Worm (Caenorhabditis elegans) whole organism, young adult: ENCODE measurements around the gene haao-1.

Source experiments
- B0019.2 ChIP-seq: fragments of 200-800 bp; sonication (Bioruptor generic); conservative IDR thresholded peaks from 2 replicates; pipeline ENCODE4 v1.3.6; 2022; ENCODE audit warnings: missing genetic modification reagents, missing genetic modification characterization, missing compliant biosample characterization
- D2030.7 ChIP-seq: fragments of 200-800 bp; sonication (Bioruptor generic); IDR thresholded peaks from 2 replicates; pipeline ENCODE4 v1.3.6; 2022; ENCODE audit warnings: missing genetic modification reagents, missing genetic modification characterization, missing compliant biosample characterization
- F10E7.11 ChIP-seq: sonication (generic microtip); optimal IDR thresholded peaks from 2 replicates; lab custom pipeline; 2017; ENCODE audit warnings: mild to moderate bottlenecking, missing genetic modification characterization, moderate library complexity, missing compliant biosample characterization
- F22D6.2 ChIP-seq: sonication (generic microtip); optimal IDR thresholded peaks from 2 replicates; lab custom pipeline; 2016; ENCODE audit warnings: mild to moderate bottlenecking, missing genetic modification characterization, missing compliant biosample characterization
- F23B12.7 ChIP-seq: sonication (generic microtip); optimal IDR thresholded peaks from 2 replicates; lab custom pipeline; 2017; ENCODE audit warnings: missing genetic modification characterization, mild to moderate bottlenecking, missing compliant biosample characterization, antibody characterized with exemption, moderate library complexity; ENCODE audit not compliant: insufficient read depth
- F57A8.1 ChIP-seq: fragments of 200-800 bp; sonication (Bioruptor generic); optimal IDR thresholded peaks from 2 replicates; lab custom pipeline; 2018; ENCODE audit warnings: mild to moderate bottlenecking, missing genetic modification characterization, moderate library complexity, missing compliant biosample characterization
- T26A5.8 ChIP-seq: sonication (generic microtip); optimal IDR thresholded peaks from 2 replicates; lab custom pipeline; 2016; ENCODE audit warnings: missing genetic modification characterization, missing compliant biosample characterization
- Y53F4B.3 ChIP-seq: fragments of 200-800 bp; sonication (Bioruptor generic); IDR thresholded peaks from 2 replicates; pipeline ENCODE4 v1.3.6; 2022; ENCODE audit warnings: missing genetic modification reagents, missing genetic modification characterization, missing compliant biosample characterization
- Y56A3A.18 ChIP-seq: fragments of 200-800 bp; sonication (Bioruptor generic); IDR thresholded peaks from 2 replicates; pipeline ENCODE4 v1.3.6; 2022; ENCODE audit warnings: missing genetic modification reagents, missing genetic modification characterization, missing compliant biosample characterization
- aptf-2 ChIP-seq: fragments of 200-800 bp; sonication (Bioruptor generic); conservative IDR thresholded peaks from 2 replicates; pipeline ENCODE4 v1.3.6; 2022; ENCODE audit warnings: missing genetic modification reagents, missing genetic modification characterization, missing compliant biosample characterization
- atf-7 ChIP-seq: sonication (generic microtip); optimal IDR thresholded peaks from 2 replicates; lab custom pipeline; 2017; ENCODE audit warnings: mild to moderate bottlenecking, missing genetic modification characterization, missing compliant biosample characterization
- athp-1 ChIP-seq: sonication (generic microtip); optimal IDR thresholded peaks from 2 replicates; lab custom pipeline; 2017; ENCODE audit warnings: mild to moderate bottlenecking, missing genetic modification characterization, missing compliant biosample characterization
- attf-6 ChIP-seq: fragments of 200-800 bp; sonication (Bioruptor generic); IDR thresholded peaks from 2 replicates; pipeline ENCODE4 v1.3.6; 2022; ENCODE audit warnings: missing genetic modification reagents, missing genetic modification characterization, missing compliant biosample characterization
- ccch-3 ChIP-seq: fragments of 200-800 bp; sonication (Bioruptor generic); optimal IDR thresholded peaks from 2 replicates; lab custom pipeline; 2018; ENCODE audit warnings: mild to moderate bottlenecking, missing genetic modification characterization, missing compliant biosample characterization
- cebp-1 ChIP-seq, 2 experiments: fragments of 200-800 bp in 1 of 2; sonication (Bioruptor generic) in 1 of 2; sonication (generic microtip) in 1 of 2; IDR thresholded peaks in 1 of 2; optimal IDR thresholded peaks in 1 of 2; 2 replicates each; pipeline versions ENCODE4 v1.3.6 to Lab custom; 2017 to 2022; ENCODE audit warnings: missing compliant biosample characterization in 2 of 2, missing genetic modification characterization in 2 of 2, mild to moderate bottlenecking in 1 of 2, missing genetic modification reagents in 1 of 2, moderate library complexity in 1 of 2
- ceh-27 ChIP-seq: fragments of 200-800 bp; sonication (Bioruptor generic); optimal IDR thresholded peaks from 2 replicates; lab custom pipeline; 2018; ENCODE audit warnings: mild to moderate bottlenecking, missing genetic modification characterization, moderate library complexity, missing compliant biosample characterization
- ceh-91 ChIP-seq: fragments of 200-800 bp; sonication (Bioruptor generic); IDR thresholded peaks from 2 replicates; pipeline ENCODE4 v1.3.6; 2022; ENCODE audit warnings: missing genetic modification reagents, missing genetic modification characterization, missing compliant biosample characterization
- chd-7 ChIP-seq: sonication (generic microtip); optimal IDR thresholded peaks from 2 replicates; lab custom pipeline; 2016; ENCODE audit warnings: mild to moderate bottlenecking, missing genetic modification characterization, moderate library complexity, missing compliant biosample characterization
- dox-1 ChIP-seq: fragments of 200-800 bp; sonication (Bioruptor generic); IDR thresholded peaks from 2 replicates; pipeline ENCODE4 v1.3.6; 2022; ENCODE audit warnings: missing genetic modification reagents, missing genetic modification characterization, missing compliant biosample characterization
- dpl-1 ChIP-seq: fragments of 150-350 bp; optimal IDR thresholded peaks from 2 replicates; lab custom pipeline; 2014; ENCODE audit warnings: missing biosample characterization, missing genetic modification reagents, missing genetic modification characterization
- efl-1 ChIP-seq: fragments of 150-350 bp; optimal IDR thresholded peaks from 2 replicates; lab custom pipeline; 2014; ENCODE audit warnings: missing biosample characterization, missing genetic modification reagents, missing genetic modification characterization
- ets-4 ChIP-seq: fragments of 200-800 bp; sonication (Bioruptor generic); optimal IDR thresholded peaks from 2 replicates; lab custom pipeline; 2018; ENCODE audit warnings: mild to moderate bottlenecking, missing genetic modification characterization, missing compliant biosample characterization
- him-1 ChIP-seq: sonication (generic microtip); optimal IDR thresholded peaks from 2 replicates; lab custom pipeline; 2016; ENCODE audit warnings: missing genotype, missing genetic modification reagents, missing genetic modification characterization, missing compliant biosample characterization
- hlh-26 ChIP-seq: fragments of 200-800 bp; sonication (Bioruptor generic); conservative IDR thresholded peaks from 2 replicates; pipeline ENCODE4 v1.3.6; 2022; ENCODE audit warnings: missing genetic modification reagents, missing genetic modification characterization, missing compliant biosample characterization
- hmg-1.2 ChIP-seq: fragments of 200-800 bp; sonication (Bioruptor generic); IDR thresholded peaks from 2 replicates; pipeline ENCODE4 v1.3.6; 2022; ENCODE audit warnings: missing genetic modification reagents, missing genetic modification characterization, missing compliant biosample characterization
- hsf-1 ChIP-seq: fragments of 200-800 bp; sonication (Bioruptor generic); IDR thresholded peaks from 2 replicates; pipeline ENCODE4 v1.3.6; 2022; ENCODE audit warnings: missing genetic modification reagents, missing genetic modification characterization, missing compliant biosample characterization
- lag-1 ChIP-seq: fragments of 200-800 bp; sonication (Bioruptor generic); IDR thresholded peaks from 2 replicates; pipeline ENCODE4 v1.3.6; 2022; ENCODE audit warnings: missing genetic modification reagents, missing genetic modification characterization, missing compliant biosample characterization
- lin-54 ChIP-seq: fragments of 200-800 bp; sonication (Bioruptor generic); optimal IDR thresholded peaks from 2 replicates; lab custom pipeline; 2018; ENCODE audit warnings: mild to moderate bottlenecking, missing genetic modification characterization, missing compliant biosample characterization
- lir-1 ChIP-seq: fragments of 200-800 bp; sonication (Bioruptor generic); conservative IDR thresholded peaks from 2 replicates; pipeline ENCODE4 v1.3.6; 2022; ENCODE audit warnings: missing genetic modification reagents, missing genetic modification characterization, missing compliant biosample characterization
- lsy-27 ChIP-seq: sonication (generic microtip); optimal IDR thresholded peaks from 2 replicates; lab custom pipeline; 2017; ENCODE audit warnings: missing genetic modification characterization, mild to moderate bottlenecking, missing compliant biosample characterization, antibody characterized with exemption, missing genotype, borderline replicate concordance; ENCODE audit not compliant: insufficient read depth
- madf-3 ChIP-seq: fragments of 200-800 bp; sonication (Bioruptor generic); IDR thresholded peaks from 2 replicates; pipeline ENCODE4 v1.3.6; 2022; ENCODE audit warnings: missing genetic modification reagents, missing genetic modification characterization, missing compliant biosample characterization
- madf-6 ChIP-seq: fragments of 200-800 bp; sonication (Bioruptor generic); IDR thresholded peaks from 2 replicates; pipeline ENCODE4 v1.3.6; 2022; ENCODE audit warnings: missing genetic modification reagents, missing genetic modification characterization, missing compliant biosample characterization
- madf-8 ChIP-seq: fragments of 200-800 bp; sonication (Bioruptor generic); conservative IDR thresholded peaks from 2 replicates; pipeline ENCODE4 v1.3.6; 2022; ENCODE audit warnings: missing genetic modification reagents, missing genetic modification characterization, missing compliant biosample characterization
- mcd-1 ChIP-seq: fragments of 200-800 bp; sonication (Bioruptor generic); IDR thresholded peaks from 2 replicates; pipeline ENCODE4 v1.3.6; 2022; ENCODE audit warnings: missing genetic modification reagents, missing genetic modification characterization, missing compliant biosample characterization
- nhr-179 ChIP-seq: sonication (generic microtip); optimal IDR thresholded peaks from 2 replicates; lab custom pipeline; 2016; ENCODE audit warnings: mild to moderate bottlenecking, missing genetic modification characterization, missing compliant biosample characterization
- pha-4 ChIP-seq: fragments of 150-350 bp; sonication (generic microtip); optimal IDR thresholded peaks from 2 replicates; lab custom pipeline; 2014; ENCODE audit warnings: missing biosample characterization, missing genetic modification reagents, missing genetic modification characterization
- rpc-1 ChIP-seq, 2 experiments: fragments of 150-350 bp in 1 of 2; sonication (generic microtip) in 1 of 2; optimal IDR thresholded peaks; 2 replicates each; lab custom pipeline; 2014 to 2018; ENCODE audit warnings: missing biosample characterization in 1 of 2, missing genetic modification characterization in 1 of 2, missing genetic modification reagents in 1 of 2, missing genotype in 1 of 2
- snpc-1.1 ChIP-seq: sonication (generic microtip); optimal IDR thresholded peaks from 2 replicates; lab custom pipeline; 2017; ENCODE audit warnings: missing genetic modification characterization, mild to moderate bottlenecking, missing compliant biosample characterization, antibody characterized with exemption, moderate library complexity, missing genotype, missing genetic modification reagents; ENCODE audit not compliant: insufficient read depth
- snpc-1.3 ChIP-seq: sonication (generic microtip); optimal IDR thresholded peaks from 2 replicates; lab custom pipeline; 2017; ENCODE audit warnings: missing genetic modification characterization, mild to moderate bottlenecking, missing compliant biosample characterization, antibody characterized with exemption, moderate library complexity, missing genotype, missing genetic modification reagents; ENCODE audit not compliant: insufficient read depth
- snpc-3.4 ChIP-seq: sonication (generic microtip); optimal IDR thresholded peaks from 2 replicates; lab custom pipeline; 2017; ENCODE audit warnings: missing genetic modification characterization, mild to moderate bottlenecking, missing compliant biosample characterization, antibody characterized with exemption, moderate library complexity, missing genotype, missing genetic modification reagents
- snpc-4 ChIP-seq, 5 experiments: fragments of 150-350 bp in 1 of 5; sonication (generic microtip) in 4 of 5; optimal IDR thresholded peaks; 2 replicates each; lab custom pipeline; 2014 to 2018; ENCODE audit warnings: missing genetic modification characterization in 5 of 5, missing biosample characterization in 3 of 5, antibody characterized with exemption in 2 of 5, mild to moderate bottlenecking in 2 of 5, missing compliant biosample characterization in 2 of 5, missing genotype in 2 of 5, moderate library complexity in 2 of 5, missing genetic modification reagents in 1 of 5
- sptf-2 ChIP-seq: fragments of 200-800 bp; sonication (Bioruptor generic); optimal IDR thresholded peaks from 2 replicates; lab custom pipeline; 2018; ENCODE audit warnings: mild to moderate bottlenecking, missing genetic modification characterization, missing compliant biosample characterization
- tlf-1 ChIP-seq: fragments of 200-800 bp; sonication (Bioruptor generic); optimal IDR thresholded peaks from 2 replicates; lab custom pipeline; 2018; ENCODE audit warnings: mild to moderate bottlenecking, missing genetic modification characterization, missing compliant biosample characterization
- zim-3 ChIP-seq: sonication (generic microtip); optimal IDR thresholded peaks from 2 replicates; lab custom pipeline; 2017; ENCODE audit warnings: mild to moderate bottlenecking, missing genetic modification characterization, moderate library complexity, missing compliant biosample characterization
- ztf-25 ChIP-seq: fragments of 200-800 bp; sonication (Bioruptor generic); IDR thresholded peaks from 2 replicates; pipeline ENCODE4 v1.3.6; 2022; ENCODE audit warnings: missing genetic modification reagents, missing genetic modification characterization, missing compliant biosample characterization

haao-1 gene

DNA sequence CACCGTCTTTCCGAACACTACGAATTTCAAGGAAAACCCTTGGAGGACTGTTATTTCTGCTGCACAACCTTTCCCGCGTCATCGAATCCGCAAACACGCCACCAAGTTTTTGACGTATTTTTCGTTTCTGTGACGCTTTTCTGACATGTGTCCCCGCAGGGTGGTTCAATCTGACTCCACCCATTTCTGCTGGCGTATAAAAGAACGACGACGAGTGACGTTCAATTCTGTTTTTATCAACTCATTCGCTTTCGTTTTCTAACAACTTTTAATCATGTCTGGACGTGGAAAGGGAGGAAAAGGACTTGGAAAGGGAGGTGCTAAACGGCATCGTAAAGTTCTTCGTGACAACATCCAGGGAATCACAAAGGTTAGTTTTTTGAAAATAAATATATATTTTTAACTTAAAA, 42.2 kb downstream of the haao-1 start, which contains the start of gene his-37 (continued):
- TF ChIP-seq ztf-25 (GFP tag; lab: Robert Waterston, UW) (0 out of 2 replicates have a peak, but pooled peaks have one; percentile 43), athp-1 (tag; lab: Kevin White, UChicago) (peak; percentile 59), lsy-27 (tag; lab: Kevin White, UChicago) (no peak), F10E7.11 (no peak), ccch-3 (GFP tag; lab: Kevin White, UChicago) (no peak), rpc-1 (optimal IDR thresholded peaks at IDR 0.05; lab: Kevin White, UChicago) (peak; percentile 6), rpc-1 (tag; optimal IDR thresholded peaks at IDR 0.05; lab: Kevin White, UChicago) (no peak), chd-7 (tag; lab: Kevin White, UChicago) (peak; percentile 94), F22D6.2 (peak; percentile 92), snpc-3.4 (tag; lab: Kevin White, UChicago) (peak; percentile 21), sptf-2 (GFP tag; lab: Kevin White, UChicago) (no peak), cebp-1 (GFP tag; IDR thresholded peaks at IDR 0.05; lab: Robert Waterston, UW) (peak; percentile 78), cebp-1 (tag; optimal IDR thresholded peaks at IDR 0.05; lab: Kevin White, UChicago) (peak; percentile 96), aptf-2 (GFP tag; lab: Robert Waterston, UW) (no peak), lin-54 (peak; percentile 94), T26A5.8 (tag; lab: Kevin White, UChicago) (no peak), efl-1 (GFP tag; lab: Kevin White, UChicago) (peak; percentile 38), Y56A3A.18 (GFP tag; lab: Robert Waterston, UW) (peak; percentile 48; the same call in 1 of the 2 replicates), atf-7 (tag; lab: Kevin White, UChicago) (peak; percentile 97), snpc-1.3 (tag; lab: Kevin White, UChicago) (peak; percentile 26), ets-4 (GFP tag; lab: Kevin White, UChicago) (peak; percentile 98), lag-1 (GFP tag; lab: Robert Waterston, UW) (no peak), Y53F4B.3 (GFP tag; lab: Robert Waterston, UW) (no peak), madf-3 (GFP tag; lab: Robert Waterston, UW) (peak; percentile 93), F57A8.1 (GFP tag; lab: Kevin White, UChicago) (no peak), ceh-27 (peak; percentile 99), hmg-1.2 (GFP tag; lab: Robert Waterston, UW) (peak; percentile 69), D2030.7 (GFP tag; lab: Robert Waterston, UW) (0 out of 2 replicates have a peak, but pooled peaks have one; percentile 13), B0019.2 (GFP tag; lab: Robert Waterston, UW) (no peak), attf-6 (GFP tag; lab: Robert Waterston, UW) (no peak), pha-4 (tag; lab: Kevin White, UChicago) (peak; percentile 96), him-1 (no peak), nhr-179 (tag; lab: Kevin White, UChicago) (no peak), zim-3 (tag; lab: Kevin White, UChicago) (no peak), snpc-4 (GFP tag; optimal IDR thresholded peaks at IDR 0.05; lab: Kevin White, UChicago) (peak; percentile 43), snpc-4 (tag; optimal IDR thresholded peaks at IDR 0.05; lab: Kevin White, UChicago) (peak; percentile 77 to 89 (median 84)), hsf-1 (GFP tag; lab: Robert Waterston, UW) (no peak), dox-1 (peak; percentile 98)

DNA sequence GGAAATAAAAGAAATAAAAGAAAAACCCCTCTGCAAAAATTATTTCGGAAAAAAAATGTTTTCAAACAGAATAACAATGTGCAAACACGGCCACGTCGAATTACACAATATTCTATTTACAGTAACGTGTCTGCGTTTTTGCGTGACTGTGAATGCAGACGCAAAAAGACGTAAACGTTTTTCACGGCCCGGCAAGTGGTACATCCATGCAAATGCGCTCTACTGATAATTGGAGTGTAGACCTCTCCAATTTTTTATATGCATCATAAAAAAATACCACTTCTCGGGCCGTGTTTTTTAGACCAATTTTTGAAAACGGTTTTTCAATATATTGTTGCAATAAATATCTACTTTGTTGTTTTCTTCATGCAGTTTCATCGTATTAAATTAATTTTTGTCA, 44.7 kb downstream of the haao-1 start, which contains the start of gene nstp-10:
nstp-10 (minus strand) TSS at position 378 of the 400 bp plus-strand sequence.
- TF ChIP-seq madf-3 (GFP tag; lab: Robert Waterston, UW) (peak; percentile 91), F57A8.1 (GFP tag; lab: Kevin White, UChicago) (no peak), hsf-1 (GFP tag; lab: Robert Waterston, UW) (peak; percentile 75; the same call in 1 of the 2 replicates), snpc-1.1 (tag; lab: Kevin White, UChicago) (peak; percentile 81), madf-6 (peak; percentile 97), hlh-26 (GFP tag; lab: Robert Waterston, UW) (no peak), mcd-1 (GFP tag; lab: Robert Waterston, UW) (peak; percentile 95), dpl-1 (GFP tag; lab: Kevin White, UChicago) (peak; percentile 79), madf-8 (GFP tag; lab: Robert Waterston, UW) (peak; percentile 91), tlf-1 (peak; percentile 89), lir-1 (GFP tag; lab: Robert Waterston, UW) (peak; percentile 71), him-1 (peak; percentile 60), ceh-91 (GFP tag; lab: Robert Waterston, UW) (peak; percentile 96), D2030.7 (GFP tag; lab: Robert Waterston, UW) (peak; percentile 97), F23B12.7 (peak; percentile 85)
